Fruit fly (Drosophila melanogaster): ENCODE results near the gene mRpL22.

mRpL22 gene

DNA sequence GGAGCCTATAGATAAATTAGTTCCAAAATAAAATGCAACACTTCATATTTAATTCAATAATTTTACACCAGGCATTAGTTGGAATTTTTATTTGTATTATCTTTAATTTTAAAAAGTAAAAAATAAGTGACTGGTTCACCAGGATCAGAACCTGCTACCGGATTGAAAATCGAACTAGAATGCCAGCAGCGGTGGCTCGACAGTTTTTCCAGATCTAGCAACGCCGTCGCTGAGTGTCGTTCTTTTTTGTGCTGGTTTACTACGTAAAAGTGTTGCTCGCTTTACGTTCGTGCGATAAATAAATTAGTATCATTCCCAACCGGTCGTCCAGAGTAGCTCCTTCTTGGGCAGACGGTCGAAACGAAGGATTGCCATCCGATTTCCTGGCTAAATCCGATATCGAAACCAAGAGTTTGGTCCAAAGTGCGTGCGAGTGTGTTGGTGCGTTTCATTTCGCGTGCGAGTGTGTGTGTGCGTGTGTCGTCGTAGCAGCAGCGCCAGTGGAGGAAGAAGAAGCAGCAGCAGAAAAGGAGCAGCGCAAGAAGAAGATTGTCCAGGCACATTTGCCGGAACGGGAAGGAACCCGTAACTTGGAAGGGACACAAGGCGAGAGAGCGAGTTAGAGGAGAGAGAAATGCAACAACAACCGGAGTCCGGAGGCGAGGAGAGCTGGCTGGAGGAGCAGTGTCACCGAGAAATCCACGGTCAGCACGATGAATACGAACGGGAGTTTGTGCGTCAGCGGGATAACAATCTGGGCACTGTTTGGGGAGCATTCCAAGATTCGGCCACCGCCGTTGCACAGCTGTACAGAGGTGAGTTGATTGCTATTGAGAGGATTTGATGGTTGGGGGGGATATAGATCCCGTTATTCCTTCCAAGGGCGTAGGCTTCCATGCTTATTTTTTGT, 8.4 kb downstream of the mRpL22 start, which contains the start of gene CG4768 (continued):
- no peak for TF ChIP-seq da (GFP tag; optimal IDR thresholded peaks at IDR 0.05)
- TF ChIP-seq HmgZ (tag; optimal IDR thresholded peaks at IDR 0.05) = peak; percentile 0
- peak; percentile 40 for TF ChIP-seq CG4617 (GFP tag; optimal IDR thresholded peaks at IDR 0.05; ENCODE audit: borderline replicate concordance)
- no peak for TF ChIP-seq Dad (GFP tag; optimal IDR thresholded peaks at IDR 0.05)
- TF ChIP-seq dpn (GFP tag; optimal IDR thresholded peaks at IDR 0.05) = no peak
- TF ChIP-seq unpg (GFP tag; optimal IDR thresholded peaks at IDR 0.05) = no peak
- TF ChIP-seq prd (optimal IDR thresholded peaks at IDR 0.05) = no peak
- 0 out of 3 replicates have a peak, but pooled peaks have one; percentile 7 for TF ChIP-seq prd (GFP tag; IDR thresholded peaks at IDR 0.05)
- TF ChIP-seq CG3838 (GFP tag; optimal IDR thresholded peaks at IDR 0.05) = no peak
- TF ChIP-seq CG17612 (GFP tag; IDR thresholded peaks at IDR 0.05) = no peak
- TF ChIP-seq Rfx (GFP tag; IDR thresholded peaks at IDR 0.05) = 0 out of 2 replicates have a peak, but pooled peaks have one; percentile 8
- peak; percentile 30 for TF ChIP-seq CG10543 (GFP tag; optimal IDR thresholded peaks at IDR 0.05)
- no peak for TF ChIP-seq CG8290 (GFP tag; optimal IDR thresholded peaks at IDR 0.05)
- peak in 1 of 2 experiments; percentile 3 for TF ChIP-seq CG8290 (tag; optimal IDR thresholded peaks at IDR 0.05)
- TF ChIP-seq Dref (GFP tag; IDR thresholded peaks at IDR 0.05) = peak; percentile 44
- no peak for TF ChIP-seq CG6683 (GFP tag; optimal IDR thresholded peaks at IDR 0.05)
- no peak for TF ChIP-seq CG1529 (GFP tag; optimal IDR thresholded peaks at IDR 0.05)
- peak; percentile 19 for TF ChIP-seq NfI (GFP tag; optimal IDR thresholded peaks at IDR 0.05)
- no peak for TF ChIP-seq Xbp1 (GFP tag; optimal IDR thresholded peaks at IDR 0.05)
- TF ChIP-seq cg (GFP tag; optimal IDR thresholded peaks at IDR 0.05) = peak; percentile 86
- TF ChIP-seq HmgD (GFP tag; optimal IDR thresholded peaks at IDR 0.05) = peak; percentile 3
- TF ChIP-seq Sin3A (optimal IDR thresholded peaks at IDR 0.05) = no peak
- TF ChIP-seq BEAF-32 (GFP tag; optimal IDR thresholded peaks at IDR 0.05) = peak; percentile 24
- no peak for TF ChIP-seq CG2889 (GFP tag; IDR thresholded peaks at IDR 0.05)
- no peak for TF ChIP-seq ato (GFP tag; IDR thresholded peaks at IDR 0.05; ENCODE audit: partially characterized antibody)
- peak; percentile 17 for TF ChIP-seq Fer1 (GFP tag; optimal IDR thresholded peaks at IDR 0.05)
- TF ChIP-seq klu (GFP tag; IDR thresholded peaks at IDR 0.05) = no peak
- TF ChIP-seq CG9437 (GFP tag; optimal IDR thresholded peaks at IDR 0.05) = peak; percentile 24
- no peak for TF ChIP-seq nerfin-1 (tag; optimal IDR thresholded peaks at IDR 0.05)
- TF ChIP-seq CG9876 (GFP tag; optimal IDR thresholded peaks at IDR 0.05) = no peak
- TF ChIP-seq CG18262 (tag; optimal IDR thresholded peaks at IDR 0.05) = no peak
- no peak for TF ChIP-seq CG32532 (GFP tag; IDR thresholded peaks at IDR 0.05)
- TF ChIP-seq Nf-YC (tag; optimal IDR thresholded peaks at IDR 0.05) = no peak
- TF ChIP-seq Dek (tag; optimal IDR thresholded peaks at IDR 0.05) = no peak
- TF ChIP-seq YL-1 (GFP tag; optimal IDR thresholded peaks at IDR 0.05) = peak; percentile 10
- no peak for TF ChIP-seq CG12769 (tag; optimal IDR thresholded peaks at IDR 0.05)
- no peak for TF ChIP-seq Sox100B (GFP tag; optimal IDR thresholded peaks at IDR 0.05)
- TF ChIP-seq CG3163 (GFP tag; optimal IDR thresholded peaks at IDR 0.05) = peak; percentile 6
- no peak for TF ChIP-seq onecut (GFP tag; IDR thresholded peaks at IDR 0.05)
- no peak for TF ChIP-seq Hmr (GFP tag; optimal IDR thresholded peaks at IDR 0.05)
- TF ChIP-seq insv (GFP tag; optimal IDR thresholded peaks at IDR 0.05) = peak in 1 of 2 experiments; percentile 50
- TF ChIP-seq phol (tag; optimal IDR thresholded peaks at IDR 0.05) = no peak
- TF ChIP-seq wek (GFP tag; optimal IDR thresholded peaks at IDR 0.05) = no peak
- TF ChIP-seq sna (GFP tag; IDR thresholded peaks at IDR 0.05; ENCODE audit: partially characterized antibody) = 0 out of 2 replicates have a peak, but pooled peaks have one; percentile 33
- TF ChIP-seq ssp (GFP tag; IDR thresholded peaks at IDR 0.05) = no peak
- peak; percentile 7 for TF ChIP-seq CG13624 (GFP tag; optimal IDR thresholded peaks at IDR 0.05)
- no peak for TF ChIP-seq CG6689 (GFP tag; IDR thresholded peaks at IDR 0.05)
- no peak for TF ChIP-seq Ravus (GFP tag; IDR thresholded peaks at IDR 0.05)
- TF ChIP-seq Ets65A (GFP tag) = peak; percentile 70
- TF ChIP-seq oc (tag; optimal IDR thresholded peaks at IDR 0.05) = no peak

Measured in whole organism, embryonic.